Worm (Caenorhabditis elegans) whole organism, mixed stage, embryonic: ENCODE results near the gene ccch-3.

ENCODE experiments used
- M03D4.4 ChIP-seq: sonication (generic microtip); optimal IDR thresholded peaks from 2 replicates; lab custom pipeline; 2017; ENCODE audit warnings: mild to moderate bottlenecking, missing genetic modification characterization, missing compliant biosample characterization
- bed-3 ChIP-seq: fragments of 200-800 bp; sonication (Bioruptor generic); optimal IDR thresholded peaks from 3 replicates; lab custom pipeline; 2018; ENCODE audit warnings: mild to moderate bottlenecking, missing genetic modification characterization, moderate library complexity, missing compliant biosample characterization
- blmp-1 ChIP-seq: fragments of 150-350 bp; optimal IDR thresholded peaks from 2 replicates; lab custom pipeline; 2014; ENCODE audit warnings: missing biosample characterization, missing genetic modification characterization
- lin-13 ChIP-seq: fragments of 150-350 bp; optimal IDR thresholded peaks from 2 replicates; lab custom pipeline; 2014; ENCODE audit warnings: missing biosample characterization, missing genetic modification characterization
- lsy-2 ChIP-seq: fragments of 150-350 bp; optimal IDR thresholded peaks from 2 replicates; lab custom pipeline; 2014; ENCODE audit warnings: missing biosample characterization, missing genetic modification characterization
- snpc-4 ChIP-seq: fragments of 150-350 bp; optimal IDR thresholded peaks from 2 replicates; lab custom pipeline; 2014; ENCODE audit warnings: missing biosample characterization, missing genetic modification characterization
- unc-39 ChIP-seq: fragments of 150-350 bp; optimal IDR thresholded peaks from 2 replicates; lab custom pipeline; 2014; ENCODE audit warnings: missing biosample characterization, missing genetic modification characterization
- unc-62 ChIP-seq: fragments of 150-350 bp; optimal IDR thresholded peaks from 2 replicates; lab custom pipeline; 2014; ENCODE audit warnings: missing biosample characterization, missing genetic modification reagents, missing genetic modification characterization
- ztf-11 ChIP-seq: fragments of 150-350 bp; optimal IDR thresholded peaks from 2 replicates; lab custom pipeline; 2014; ENCODE audit warnings: missing biosample characterization, missing genetic modification characterization

- no peak for TF ChIP-seq unc-39 (tag; lab: Kevin White, UChicago)
- no peak for TF ChIP-seq M03D4.4 (tag; lab: Kevin White, UChicago)
- no peak for TF ChIP-seq lsy-2 (tag; lab: Kevin White, UChicago)
- TF ChIP-seq lin-13 (tag; lab: Kevin White, UChicago) = no peak
- TF ChIP-seq bed-3 (GFP tag; lab: Kevin White, UChicago) = no peak
- no peak for TF ChIP-seq ztf-11
- TF ChIP-seq snpc-4 (tag; lab: Kevin White, UChicago) = no peak
- TF ChIP-seq blmp-1 = no peak
- no peak for TF ChIP-seq unc-62 (GFP tag; lab: Kevin White, UChicago)
Measured at ce11 chrV:12629743-12630142, 29.7 kb downstream of the ccch-3 start, which contains the start of gene F56H9.6.
